Fruit fly (Drosophila melanogaster) whole organism, embryonic: ENCODE data around the gene Naa20A.
A peak's percentile ranks its signal among the peaks of the same experiment; 100 is the strongest.

Experiments used
- ATbp ChIP-seq: fragments of 200-800 bp; sonication (Bioruptor generic); optimal IDR thresholded peaks from 2 replicates; lab custom pipeline; 2017; ENCODE audit warnings: missing biosample characterization, mild to moderate bottlenecking, missing genetic modification characterization, missing genetic modification reagents
- Bgb ChIP-seq: fragments of 200-800 bp; sonication (Bioruptor generic); IDR thresholded peaks from 2 replicates; pipeline ENCODE4 v1.3.6; 2022; ENCODE audit warnings: missing biosample characterization, missing genetic modification characterization; ENCODE audit not compliant: partially characterized antibody
- CG12219 ChIP-seq: fragments of 200-800 bp; sonication (Bioruptor generic); optimal IDR thresholded peaks from 3 replicates; lab custom pipeline; 2018; ENCODE audit warnings: missing biosample characterization, mild to moderate bottlenecking, missing genetic modification characterization
- CG12942 ChIP-seq: fragments of 200-800 bp; sonication (Bioruptor generic); optimal IDR thresholded peaks from 3 replicates; lab custom pipeline; 2016; ENCODE audit warnings: missing biosample characterization, missing genetic modification characterization
- CG13123 ChIP-seq: fragments of 200-800 bp; sonication (Bioruptor generic); optimal IDR thresholded peaks from 2 replicates; lab custom pipeline; 2016; ENCODE audit warnings: missing biosample characterization, missing genetic modification characterization
- CG14667 ChIP-seq: fragments of 200-800 bp; sonication (Bioruptor generic); IDR thresholded peaks from 2 replicates; pipeline ENCODE4 v1.3.6; 2022; ENCODE audit warnings: missing biosample characterization, missing genetic modification characterization
- CG16863 ChIP-seq: fragments of 200-800 bp; sonication (Bioruptor generic); optimal IDR thresholded peaks from 3 replicates; lab custom pipeline; 2016; ENCODE audit warnings: missing biosample characterization, missing genetic modification characterization
- CG17359 ChIP-seq: fragments of 200-800 bp; sonication (Bioruptor generic); optimal IDR thresholded peaks from 3 replicates; lab custom pipeline; 2018; ENCODE audit warnings: missing biosample characterization, mild to moderate bottlenecking, missing genetic modification characterization, moderate library complexity
- CG17361 ChIP-seq: fragments of 200-800 bp; sonication (Bioruptor generic); IDR thresholded peaks from 3 replicates; pipeline ENCODE4 v1.3.6; 2022; ENCODE audit warnings: missing biosample characterization, missing genetic modification characterization
- CG18011 ChIP-seq: fragments of 200-800 bp; sonication (Bioruptor generic); optimal IDR thresholded peaks from 2 replicates; lab custom pipeline; 2017; ENCODE audit warnings: missing biosample characterization, missing genetic modification characterization, mild to moderate bottlenecking, moderate library complexity, missing genotype
- CG2129 ChIP-seq: fragments of 200-800 bp; sonication (Bioruptor generic); IDR thresholded peaks from 2 replicates; pipeline ENCODE4 v1.3.6; 2022; ENCODE audit warnings: missing biosample characterization, missing genetic modification characterization; ENCODE audit not compliant: partially characterized antibody
- CG31388 ChIP-seq: fragments of 200-800 bp; sonication (Bioruptor generic); optimal IDR thresholded peaks from 2 replicates; lab custom pipeline; 2016; ENCODE audit warnings: missing biosample characterization, missing genetic modification characterization
- CG3847 ChIP-seq: fragments of 200-800 bp; sonication (Bioruptor generic); IDR thresholded peaks from 2 replicates; pipeline ENCODE4 v1.3.6; 2022; ENCODE audit warnings: missing biosample characterization, missing genetic modification characterization
- CG4820 ChIP-seq: fragments of 200-800 bp; sonication (Bioruptor generic); optimal IDR thresholded peaks from 3 replicates; lab custom pipeline; 2016; ENCODE audit warnings: missing biosample characterization, missing genetic modification characterization
- CG5245 ChIP-seq: fragments of 200-800 bp; sonication (Bioruptor generic); optimal IDR thresholded peaks from 3 replicates; lab custom pipeline; 2016; ENCODE audit warnings: missing biosample characterization, missing genetic modification characterization
- CG8478 ChIP-seq: fragments of >200 bp; optimal IDR thresholded peaks from 2 replicates; lab custom pipeline; 2018
- CG8924 ChIP-seq: fragments of 200-800 bp; optimal IDR thresholded peaks from 3 replicates; lab custom pipeline; 2019; ENCODE audit warnings: missing biosample characterization, mild to moderate bottlenecking, missing genetic modification characterization, moderate library complexity
- CG9727 ChIP-seq: fragments of 200-800 bp; sonication (Bioruptor generic); optimal IDR thresholded peaks from 3 replicates; lab custom pipeline; 2017; ENCODE audit warnings: missing biosample characterization, mild to moderate bottlenecking, missing genetic modification characterization
- D19B ChIP-seq: fragments of 200-800 bp; sonication (Bioruptor generic); optimal IDR thresholded peaks from 2 replicates; lab custom pipeline; 2017; ENCODE audit warnings: missing biosample characterization, mild to moderate bottlenecking, missing genetic modification characterization
- HLH4C ChIP-seq: fragments of 200-800 bp; sonication (Bioruptor generic); IDR thresholded peaks from 3 replicates; pipeline ENCODE4 v1.3.6; 2022; ENCODE audit warnings: missing biosample characterization, missing genetic modification characterization; ENCODE audit not compliant: partially characterized antibody
- Hand ChIP-seq: fragments of 200-800 bp; sonication (Bioruptor generic); optimal IDR thresholded peaks from 2 replicates; lab custom pipeline; 2017; ENCODE audit warnings: mild to moderate bottlenecking, missing biosample characterization, missing genetic modification reagents, missing genetic modification characterization
- Hr39 ChIP-seq: fragments of >200 bp; optimal IDR thresholded peaks from 2 replicates; lab custom pipeline; 2017
- Mad ChIP-seq: fragments of 200-800 bp; sonication (Bioruptor generic); optimal IDR thresholded peaks from 2 replicates; lab custom pipeline; 2016; ENCODE audit warnings: missing biosample characterization, missing genetic modification characterization
- Rx ChIP-seq: fragments of 200-800 bp; sonication (Bioruptor generic); IDR thresholded peaks from 2 replicates; pipeline ENCODE4 v1.3.6; 2022; ENCODE audit warnings: missing biosample characterization, missing genetic modification characterization
- Taf1 ChIP-seq: fragments of 200-800 bp; sonication (Bioruptor generic); IDR thresholded peaks from 2 replicates; pipeline ENCODE4 v1.3.6; 2022; ENCODE audit warnings: missing biosample characterization, missing genetic modification characterization
- Usf ChIP-seq: fragments of 200-800 bp; sonication (Bioruptor generic); optimal IDR thresholded peaks from 2 replicates; lab custom pipeline; 2017; ENCODE audit warnings: missing genotype, missing biosample characterization, missing genetic modification characterization
- Xrp1 ChIP-seq: fragments of 200-800 bp; sonication (Bioruptor generic); IDR thresholded peaks from 2 replicates; pipeline ENCODE4 v1.3.6; 2022; ENCODE audit warnings: missing biosample characterization, missing genetic modification characterization
- YL-1 ChIP-seq: fragments of 200-800 bp; sonication (Bioruptor generic); optimal IDR thresholded peaks from 3 replicates; lab custom pipeline; 2017; ENCODE audit warnings: missing biosample characterization, mild to moderate bottlenecking, missing genetic modification characterization
- ap ChIP-seq: fragments of 200-800 bp; sonication (Bioruptor generic); IDR thresholded peaks from 2 replicates; pipeline ENCODE4 v1.3.6; 2022; ENCODE audit warnings: missing biosample characterization, missing genetic modification characterization
- bcd ChIP-seq: fragments of 200-800 bp; sonication (Bioruptor generic); optimal IDR thresholded peaks from 2 replicates; lab custom pipeline; 2017; ENCODE audit warnings: missing biosample characterization, mild to moderate bottlenecking, missing genetic modification characterization
- cad ChIP-seq: fragments of >200 bp; optimal IDR thresholded peaks from 2 replicates; lab custom pipeline; 2017; ENCODE audit warnings: missing biosample characterization, missing genetic modification characterization
- cg ChIP-seq: fragments of 200-800 bp; sonication (Bioruptor generic); optimal IDR thresholded peaks from 3 replicates; lab custom pipeline; 2019; ENCODE audit warnings: missing biosample characterization, mild to moderate bottlenecking, missing genetic modification characterization, moderate library complexity
- da ChIP-seq: fragments of 200-800 bp; sonication (Bioruptor generic); optimal IDR thresholded peaks from 2 replicates; lab custom pipeline; 2016; ENCODE audit warnings: missing biosample characterization, missing genetic modification characterization
- dpn ChIP-seq, 2 experiments: fragments of 200-800 bp; sonication (Bioruptor generic); optimal IDR thresholded peaks; 3 replicates each; lab custom pipeline; 2016; ENCODE audit warnings: missing biosample characterization in 2 of 2, missing genetic modification characterization in 2 of 2
- en ChIP-seq: fragments of 200-800 bp; sonication (Bioruptor generic); optimal IDR thresholded peaks from 2 replicates; lab custom pipeline; 2016; ENCODE audit warnings: missing biosample characterization, missing genetic modification characterization
- gcm2 ChIP-seq: fragments of 200-800 bp; sonication (Bioruptor generic); optimal IDR thresholded peaks from 2 replicates; lab custom pipeline; 2016; ENCODE audit warnings: missing biosample characterization, missing genetic modification characterization
- gem ChIP-seq: fragments of 200-800 bp; sonication (Bioruptor generic); optimal IDR thresholded peaks from 2 replicates; lab custom pipeline; 2019; ENCODE audit warnings: missing biosample characterization, mild to moderate bottlenecking, missing genetic modification characterization, moderate library complexity
- her ChIP-seq: fragments of 200-800 bp; sonication (Bioruptor generic); optimal IDR thresholded peaks from 2 replicates; lab custom pipeline; 2016; ENCODE audit warnings: missing biosample characterization, missing genetic modification characterization
- jigr1 ChIP-seq: fragments of 200-800 bp; sonication (Bioruptor generic); IDR thresholded peaks from 3 replicates; pipeline ENCODE4 v1.3.6; 2022; ENCODE audit warnings: missing biosample characterization, missing genetic modification characterization
- kay ChIP-seq: fragments of 200-800 bp; sonication (Bioruptor generic); optimal IDR thresholded peaks from 2 replicates; lab custom pipeline; 2016; ENCODE audit warnings: missing biosample characterization, missing genetic modification characterization
- lbe ChIP-seq: fragments of 200-800 bp; sonication (Bioruptor generic); optimal IDR thresholded peaks from 2 replicates; lab custom pipeline; 2016; ENCODE audit warnings: missing biosample characterization, mild to moderate bottlenecking, missing genetic modification characterization
- nom ChIP-seq: fragments of 200-800 bp; sonication (Bioruptor generic); optimal IDR thresholded peaks from 2 replicates; lab custom pipeline; 2017; ENCODE audit warnings: missing biosample characterization, missing genetic modification characterization, mild to moderate bottlenecking, moderate library complexity, missing genetic modification reagents
- pfk ChIP-seq: fragments of 200-800 bp; sonication (Bioruptor generic); optimal IDR thresholded peaks from 2 replicates; lab custom pipeline; 2018; ENCODE audit warnings: missing biosample characterization, mild to moderate bottlenecking, missing genetic modification characterization, moderate library complexity
- pnt ChIP-seq: fragments of 200-800 bp; sonication (Bioruptor generic); optimal IDR thresholded peaks from 3 replicates; lab custom pipeline; 2016; ENCODE audit warnings: missing biosample characterization, missing genetic modification characterization
- pros ChIP-seq: fragments of 200-800 bp; sonication (Bioruptor generic); optimal IDR thresholded peaks from 3 replicates; lab custom pipeline; 2019; ENCODE audit warnings: missing biosample characterization, mild to moderate bottlenecking, missing genetic modification characterization, moderate library complexity
- psq ChIP-seq: fragments of 200-800 bp; sonication (Bioruptor generic); optimal IDR thresholded peaks from 2 replicates; lab custom pipeline; 2017; ENCODE audit warnings: missing biosample characterization, missing genetic modification characterization
- run ChIP-seq: fragments of 200-800 bp; sonication (Bioruptor generic); optimal IDR thresholded peaks from 3 replicates; lab custom pipeline; 2018; ENCODE audit warnings: missing biosample characterization, mild to moderate bottlenecking, missing genetic modification characterization
- sens-2 ChIP-seq: fragments of 200-800 bp; sonication (Bioruptor generic); IDR thresholded peaks from 2 replicates; pipeline ENCODE4 v1.3.6; 2022; ENCODE audit warnings: missing biosample characterization, missing genetic modification characterization
- tap ChIP-seq: fragments of 200-800 bp; optimal IDR thresholded peaks from 3 replicates; lab custom pipeline; 2019; ENCODE audit warnings: missing biosample characterization, mild to moderate bottlenecking, missing genetic modification characterization, moderate library complexity
- tup ChIP-seq: fragments of 200-800 bp; sonication (Bioruptor generic); optimal IDR thresholded peaks from 2 replicates; lab custom pipeline; 2016; ENCODE audit warnings: missing biosample characterization, mild to moderate bottlenecking, missing genetic modification characterization, moderate library complexity
- zf30C ChIP-seq: fragments of 200-800 bp; sonication (Bioruptor generic); optimal IDR thresholded peaks from 3 replicates; lab custom pipeline; 2018; ENCODE audit warnings: missing biosample characterization, mild to moderate bottlenecking, missing genetic modification characterization

The Naa20A gene

DNA sequence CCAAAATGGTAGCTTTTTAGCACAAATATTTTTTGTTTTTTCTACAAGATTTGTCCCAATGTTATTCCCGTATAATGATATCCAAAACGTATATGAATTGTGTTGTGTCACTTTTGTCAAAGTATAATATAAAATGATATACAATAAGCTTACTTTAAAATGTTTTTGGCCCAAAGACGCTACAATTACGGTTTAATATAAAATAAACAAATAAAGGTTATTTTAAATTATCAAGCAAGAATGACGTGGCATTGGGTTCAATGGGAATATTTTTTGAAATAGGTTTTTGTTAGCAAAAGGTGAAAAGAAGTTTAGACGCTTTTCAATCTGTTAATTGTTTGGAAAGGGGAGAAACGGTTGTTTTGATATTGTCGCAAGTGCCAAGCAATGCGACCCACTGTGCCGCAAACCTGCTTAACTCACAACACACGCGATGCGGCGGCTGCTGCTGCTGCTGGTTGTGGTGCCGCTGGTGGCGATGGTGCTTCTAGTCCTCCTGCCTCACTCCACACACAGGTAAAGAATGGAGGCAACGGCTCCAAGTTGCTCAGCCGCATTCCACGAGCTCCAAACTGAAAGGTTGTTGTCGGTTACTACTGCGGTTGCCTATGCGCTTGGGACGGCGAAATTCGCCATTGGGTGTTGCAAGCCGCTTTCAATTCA, 40.5 kb upstream of the Naa20A start (continued):
- TF ChIP-seq da, result no peak
- TF ChIP-seq en (GFP tag; lab: Kevin White, UChicago), result no peak
- TF ChIP-seq CG8478 (lab: Kevin White, UChicago), result no peak
- TF ChIP-seq ATbp (GFP tag; lab: Kevin White, UChicago), result peak; percentile 24
- TF ChIP-seq nom (GFP tag; lab: Kevin White, UChicago), result no peak
- TF ChIP-seq Taf1 (GFP tag; lab: Robert Waterston, UW), result no peak
- no peak for TF ChIP-seq lbe
- no peak for TF ChIP-seq pros (GFP tag; lab: Kevin White, UChicago)
- TF ChIP-seq CG12942 (GFP tag; lab: Kevin White, UChicago), result peak; percentile 36
- no peak for TF ChIP-seq gcm2 (GFP tag; lab: Kevin White, UChicago)
- no peak for TF ChIP-seq Mad
- TF ChIP-seq dpn (GFP tag; optimal IDR thresholded peaks at IDR 0.05; lab: Kevin White, UChicago), result peak; percentile 14 to 38
- TF ChIP-seq her (GFP tag; lab: Kevin White, UChicago), result no peak
- peak; percentile 32 for TF ChIP-seq D19B (GFP tag; lab: Kevin White, UChicago)
- no peak for TF ChIP-seq CG3847 (GFP tag; lab: Robert Waterston, UW)
- TF ChIP-seq pfk (GFP tag; lab: Kevin White, UChicago), result no peak
- no peak for TF ChIP-seq sens-2 (GFP tag; lab: Robert Waterston, UW)
- peak; percentile 16 for TF ChIP-seq CG4820
- no peak for TF ChIP-seq pnt (GFP tag; lab: Kevin White, UChicago)
- peak; percentile 21; the same call in 1 of the 2 replicates for TF ChIP-seq Xrp1 (GFP tag; lab: Robert Waterston, UW)
- peak; percentile 62 for TF ChIP-seq bcd
- no peak for TF ChIP-seq cad
- no peak for TF ChIP-seq CG14667 (GFP tag; lab: Robert Waterston, UW)
- peak; percentile 43 for TF ChIP-seq Hand (GFP tag; lab: Kevin White, UChicago)
- no peak for TF ChIP-seq jigr1
- no peak for TF ChIP-seq Bgb (GFP tag; lab: Robert Waterston, UW)
- TF ChIP-seq tap, result no peak
- TF ChIP-seq cg, result peak; percentile 5
- TF ChIP-seq psq (GFP tag; lab: Kevin White, UChicago), result no peak
- peak; percentile 69 for TF ChIP-seq CG8924 (tag; lab: Kevin White, UChicago)
- peak; percentile 56 for TF ChIP-seq gem
- no peak for TF ChIP-seq tup (GFP tag; lab: Kevin White, UChicago)
- TF ChIP-seq Rx (GFP tag; lab: Robert Waterston, UW), result no peak
- TF ChIP-seq CG9727 (GFP tag; lab: Kevin White, UChicago), result peak; percentile 78
- TF ChIP-seq CG13123 (GFP tag; lab: Kevin White, UChicago), result no peak
- TF ChIP-seq CG18011 (GFP tag; lab: Kevin White, UChicago), result no peak
- TF ChIP-seq CG17359 (tag; lab: Kevin White, UChicago), result peak; percentile 35
- no peak for TF ChIP-seq YL-1
- no peak for TF ChIP-seq run (tag; lab: Kevin White, UChicago)
- TF ChIP-seq zf30C, result no peak
- no peak for TF ChIP-seq CG2129 (GFP tag; lab: Robert Waterston, UW)
- no peak for TF ChIP-seq ap (GFP tag; lab: Robert Waterston, UW)
- TF ChIP-seq CG31388 (GFP tag; lab: Kevin White, UChicago), result no peak
- TF ChIP-seq CG5245 (GFP tag; lab: Kevin White, UChicago), result no peak
- no peak for TF ChIP-seq CG16863 (GFP tag; lab: Kevin White, UChicago)
- no peak for TF ChIP-seq HLH4C (GFP tag; lab: Robert Waterston, UW)
- TF ChIP-seq Usf (GFP tag; lab: Kevin White, UChicago), result peak; percentile 41
- TF ChIP-seq kay (GFP tag; lab: Kevin White, UChicago), result no peak
- TF ChIP-seq CG12219 (GFP tag; lab: Kevin White, UChicago), result no peak
- peak; percentile 61; the same call in 2 of the 3 replicates for TF ChIP-seq CG17361
- TF ChIP-seq Hr39 (lab: Kevin White, UChicago), result no peak
